Fruit fly (Drosophila melanogaster) whole organism, prepupa: ENCODE measurements around the gene t.

Experiments
- Blimp-1 ChIP-seq: fragments of 200-800 bp; sonication (Bioruptor generic); optimal IDR thresholded peaks from 3 replicates; lab custom pipeline; 2017; ENCODE audit warnings: missing biosample characterization, missing genetic modification characterization, mild to moderate bottlenecking, moderate library complexity, missing genetic modification reagents
- CG10631 ChIP-seq: fragments of 200-800 bp; sonication (Bioruptor generic); optimal IDR thresholded peaks from 2 replicates; lab custom pipeline; 2016; ENCODE audit warnings: missing biosample characterization, missing genetic modification characterization
- CG10669 ChIP-seq: fragments of 200-800 bp; sonication (Bioruptor generic); optimal IDR thresholded peaks from 3 replicates; lab custom pipeline; 2018; ENCODE audit warnings: missing biosample characterization, mild to moderate bottlenecking, missing genetic modification characterization, moderate library complexity
- CG11294 ChIP-seq: fragments of 200-800 bp; sonication (Bioruptor generic); IDR thresholded peaks from 2 replicates; pipeline ENCODE4 v1.3.6; 2022; ENCODE audit warnings: missing biosample characterization, missing genetic modification characterization
- CG11762 ChIP-seq: fragments of 200-800 bp; sonication (Bioruptor generic); optimal IDR thresholded peaks from 3 replicates; lab custom pipeline; 2016; ENCODE audit warnings: missing biosample characterization, missing genetic modification characterization; ENCODE audit not compliant: insufficient read depth
- CG11902 ChIP-seq: fragments of 200-800 bp; sonication (Bioruptor generic); optimal IDR thresholded peaks from 3 replicates; lab custom pipeline; 2016; ENCODE audit warnings: missing biosample characterization, missing genetic modification characterization
- CG15336 ChIP-seq: fragments of 200-800 bp; sonication (Bioruptor generic); IDR thresholded peaks from 2 replicates; pipeline ENCODE4 v1.3.6; 2022; ENCODE audit warnings: missing biosample characterization, missing genetic modification characterization
- CG1621 ChIP-seq: fragments of 200-800 bp; sonication (Bioruptor generic); optimal IDR thresholded peaks from 3 replicates; lab custom pipeline; 2018; ENCODE audit warnings: missing biosample characterization, mild to moderate bottlenecking, missing genetic modification characterization
- CG16779 ChIP-seq: fragments of 200-800 bp; sonication (Bioruptor generic); optimal IDR thresholded peaks from 3 replicates; lab custom pipeline; 2017; ENCODE audit warnings: missing biosample characterization, mild to moderate bottlenecking, missing genetic modification characterization
- CG3032 ChIP-seq: fragments of 200-800 bp; optimal IDR thresholded peaks from 2 replicates; lab custom pipeline; 2019; ENCODE audit warnings: missing biosample characterization, mild to moderate bottlenecking, missing genetic modification characterization, moderate library complexity
- CG31627 ChIP-seq: fragments of 200-800 bp; sonication (Bioruptor generic); optimal IDR thresholded peaks from 3 replicates; lab custom pipeline; 2016; ENCODE audit warnings: missing biosample characterization, missing genetic modification characterization
- CG32006 ChIP-seq: fragments of 200-800 bp; sonication (Bioruptor generic); optimal IDR thresholded peaks from 3 replicates; lab custom pipeline; 2017; ENCODE audit warnings: missing biosample characterization, mild to moderate bottlenecking, missing genetic modification characterization
- CG3919 ChIP-seq: fragments of 200-800 bp; sonication (Bioruptor generic); optimal IDR thresholded peaks from 3 replicates; lab custom pipeline; 2016; ENCODE audit warnings: missing biosample characterization, missing genetic modification characterization
- CG4318 ChIP-seq: fragments of 200-800 bp; sonication (Bioruptor generic); optimal IDR thresholded peaks from 3 replicates; lab custom pipeline; 2017; ENCODE audit warnings: missing biosample characterization, mild to moderate bottlenecking, missing genetic modification characterization
- CG6163 ChIP-seq: fragments of 200-800 bp; sonication (Bioruptor generic); IDR thresholded peaks from 3 replicates; pipeline ENCODE4 v1.3.6; 2022; ENCODE audit warnings: missing biosample characterization, missing genetic modification characterization
- CG6276 ChIP-seq: fragments of 200-800 bp; sonication (Bioruptor generic); optimal IDR thresholded peaks from 2 replicates; lab custom pipeline; 2017; ENCODE audit warnings: missing biosample characterization, mild to moderate bottlenecking, missing genetic modification characterization
- CG6808 ChIP-seq: fragments of 200-800 bp; sonication (Bioruptor generic); optimal IDR thresholded peaks from 3 replicates; lab custom pipeline; 2017; ENCODE audit warnings: missing biosample characterization, missing genetic modification characterization, mild to moderate bottlenecking, moderate library complexity, missing genetic modification reagents
- CG7368 ChIP-seq: fragments of 200-800 bp; sonication (Bioruptor generic); optimal IDR thresholded peaks from 3 replicates; lab custom pipeline; 2016; ENCODE audit warnings: missing biosample characterization, missing genetic modification characterization
- CG8119 ChIP-seq: fragments of 200-800 bp; sonication (Bioruptor generic); IDR thresholded peaks from 3 replicates; pipeline ENCODE4 v1.3.6; 2022; ENCODE audit warnings: missing biosample characterization, missing genetic modification characterization
- CG9139 ChIP-seq: fragments of 200-800 bp; sonication (Bioruptor generic); optimal IDR thresholded peaks from 3 replicates; lab custom pipeline; 2017; ENCODE audit warnings: missing biosample characterization, mild to moderate bottlenecking, missing genetic modification characterization
- Eip78C ChIP-seq: fragments of 200-800 bp; sonication (Bioruptor generic); peaks from one replicate; lab custom pipeline; 2016; ENCODE audit warnings: missing biosample characterization, missing genetic modification characterization
- Eip93F ChIP-seq: fragments of 200-800 bp; sonication (Bioruptor generic); optimal IDR thresholded peaks from 2 replicates; lab custom pipeline; 2016; ENCODE audit warnings: missing biosample characterization, mild to moderate bottlenecking, missing genetic modification characterization
- Ets21C ChIP-seq: fragments of 200-800 bp; sonication (Bioruptor generic); optimal IDR thresholded peaks from 3 replicates; lab custom pipeline; 2016; ENCODE audit warnings: missing biosample characterization, missing genetic modification characterization
- Gug ChIP-seq: fragments of 200-800 bp; sonication (Bioruptor generic); IDR thresholded peaks from 2 replicates; pipeline ENCODE4 v1.3.6; 2022; ENCODE audit warnings: missing biosample characterization, missing genetic modification characterization
- Hr38 ChIP-seq: sonication (Bioruptor generic); optimal IDR thresholded peaks from 2 replicates; lab custom pipeline; 2016; ENCODE audit warnings: missing biosample characterization, missing genetic modification characterization
- Hr39 ChIP-seq: fragments of 200-800 bp; sonication (Bioruptor generic); optimal IDR thresholded peaks from 2 replicates; lab custom pipeline; 2016; ENCODE audit warnings: missing biosample characterization, missing genetic modification characterization
- Hr4 ChIP-seq: fragments of 200-800 bp; sonication (Bioruptor generic); optimal IDR thresholded peaks from 3 replicates; lab custom pipeline; 2016; ENCODE audit warnings: missing biosample characterization, missing genetic modification characterization
- Met ChIP-seq: fragments of 200-800 bp; sonication (Bioruptor generic); optimal IDR thresholded peaks from 3 replicates; lab custom pipeline; 2016; ENCODE audit warnings: missing biosample characterization, missing genetic modification characterization
- OdsH ChIP-seq: fragments of 200-800 bp; sonication (Bioruptor generic); optimal IDR thresholded peaks from 3 replicates; lab custom pipeline; 2016; ENCODE audit warnings: missing biosample characterization, missing genetic modification characterization
- Sox102F ChIP-seq: fragments of 200-800 bp; sonication (Bioruptor generic); optimal IDR thresholded peaks from 2 replicates; lab custom pipeline; 2016; ENCODE audit warnings: missing biosample characterization, mild to moderate bottlenecking, missing genetic modification characterization
- Sox14 ChIP-seq: fragments of 200-800 bp; sonication (Bioruptor generic); optimal IDR thresholded peaks from 3 replicates; lab custom pipeline; 2016; ENCODE audit warnings: missing biosample characterization, missing genetic modification characterization
- achi ChIP-seq: fragments of 200-800 bp; sonication (Bioruptor generic); optimal IDR thresholded peaks from 3 replicates; lab custom pipeline; 2016; ENCODE audit warnings: missing biosample characterization, missing genetic modification characterization
- acj6 ChIP-seq: fragments of 200-800 bp; sonication (Bioruptor generic); optimal IDR thresholded peaks from 3 replicates; lab custom pipeline; 2016; ENCODE audit warnings: missing biosample characterization, missing genetic modification characterization
- cyc ChIP-seq: fragments of 200-800 bp; sonication (Bioruptor generic); optimal IDR thresholded peaks from 3 replicates; lab custom pipeline; 2016; ENCODE audit warnings: missing biosample characterization, missing genetic modification characterization
- dac ChIP-seq: fragments of 200-800 bp; sonication (Bioruptor generic); optimal IDR thresholded peaks from 2 replicates; lab custom pipeline; 2017; ENCODE audit warnings: missing biosample characterization, mild to moderate bottlenecking, missing genetic modification characterization
- dsx ChIP-seq: fragments of 200-800 bp; optimal IDR thresholded peaks from 3 replicates; lab custom pipeline; 2019; ENCODE audit warnings: missing biosample characterization, mild to moderate bottlenecking, missing genetic modification characterization, moderate library complexity; ENCODE audit not compliant: poor library complexity, severe bottlenecking
- eg ChIP-seq: fragments of 200-800 bp; sonication (Bioruptor generic); IDR thresholded peaks from 3 replicates; pipeline ENCODE4 v1.3.6; 2022; ENCODE audit warnings: missing biosample characterization, missing genetic modification characterization
- esn ChIP-seq: fragments of 200-800 bp; sonication (Bioruptor generic); optimal IDR thresholded peaks from 2 replicates; lab custom pipeline; 2016; ENCODE audit warnings: missing biosample characterization, mild to moderate bottlenecking, missing genetic modification characterization, moderate library complexity
- pdm3 ChIP-seq: fragments of 200-800 bp; sonication (Bioruptor generic); optimal IDR thresholded peaks from 3 replicates; lab custom pipeline; 2016; ENCODE audit warnings: missing biosample characterization, missing genetic modification characterization
- svp ChIP-seq: fragments of 200-800 bp; sonication (Bioruptor generic); peaks from one replicate; lab custom pipeline; 2016; ENCODE audit warnings: missing biosample characterization, missing genetic modification characterization
- topi ChIP-seq: fragments of 200-800 bp; sonication (Bioruptor generic); optimal IDR thresholded peaks from 3 replicates; lab custom pipeline; 2016; ENCODE audit warnings: missing biosample characterization, missing genetic modification characterization
- vri ChIP-seq: fragments of 200-800 bp; sonication (Bioruptor generic); optimal IDR thresholded peaks from 3 replicates; lab custom pipeline; 2016; ENCODE audit warnings: missing biosample characterization, mild to moderate bottlenecking, missing genetic modification characterization

Gene t

DNA sequence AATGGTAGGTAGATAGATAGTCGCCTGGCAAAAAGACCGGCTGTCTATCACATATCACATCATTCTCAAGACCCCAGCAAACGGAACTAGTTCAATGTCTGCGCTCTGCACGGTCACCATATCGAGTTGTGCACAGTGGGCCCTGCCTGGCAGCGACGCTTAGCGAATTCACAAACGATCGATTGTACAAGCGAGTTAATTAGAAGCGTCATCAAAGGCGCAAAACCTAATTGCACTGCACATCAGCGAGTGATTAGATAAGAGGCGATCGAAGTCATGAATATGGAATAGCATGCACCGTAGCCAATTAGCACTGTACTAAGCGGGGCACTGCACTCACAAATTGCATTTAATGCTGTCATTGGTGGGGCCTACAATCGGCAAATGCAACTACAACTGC lies 2.6 kb downstream of the t start:
- no peak for TF ChIP-seq CG11762 (GFP tag; lab: Kevin White, UChicago)
- TF ChIP-seq CG31627 (GFP tag; lab: Kevin White, UChicago) = no peak
- TF ChIP-seq achi = peak; percentile 18
- TF ChIP-seq CG3919 (GFP tag; lab: Kevin White, UChicago) = peak; percentile 31
- TF ChIP-seq pdm3 = peak; percentile 29
- peak; percentile 39; the same call in 1 of the 2 replicates for TF ChIP-seq CG11294 (GFP tag; lab: Robert Waterston, UW)
- TF ChIP-seq CG9139 (GFP tag; lab: Kevin White, UChicago) = no peak
- peak; percentile 14 for TF ChIP-seq acj6 (GFP tag; lab: Kevin White, UChicago)
- TF ChIP-seq CG4318 = peak; percentile 39
- TF ChIP-seq OdsH = peak; percentile 17
- no peak for TF ChIP-seq CG16779 (tag; lab: Kevin White, UChicago)
- peak; percentile 9 for TF ChIP-seq Hr39 (GFP tag; lab: Kevin White, UChicago)
- no peak for TF ChIP-seq Eip93F (GFP tag; lab: Kevin White, UChicago)
- TF ChIP-seq topi (GFP tag; lab: Kevin White, UChicago) = no peak
- no peak for TF ChIP-seq CG10631 (GFP tag; lab: Kevin White, UChicago)
- TF ChIP-seq CG6163 = peak; percentile 72
- no peak for TF ChIP-seq CG1621 (tag; lab: Kevin White, UChicago)
- peak; percentile 72 for TF ChIP-seq CG15336
- no peak for TF ChIP-seq CG6808
- TF ChIP-seq Blimp-1 (GFP tag; lab: Kevin White, UChicago) = no peak
- peak; percentile 78 for TF ChIP-seq eg (GFP tag; lab: Robert Waterston, UW)
- peak; percentile 32 for TF ChIP-seq CG6276 (GFP tag; lab: Kevin White, UChicago)
- TF ChIP-seq Hr4 (GFP tag; lab: Kevin White, UChicago) = peak; percentile 36
- no peak for TF ChIP-seq Sox102F (GFP tag; lab: Kevin White, UChicago)
- 0 out of 2 replicates have a peak, but pooled peaks have one; percentile 42 for TF ChIP-seq Gug (GFP tag; lab: Robert Waterston, UW)
- no peak for TF ChIP-seq svp (GFP tag; lab: Kevin White, UChicago)
- no peak for TF ChIP-seq vri
- TF ChIP-seq Eip78C (GFP tag; lab: Kevin White, UChicago) = peak; percentile 65
- TF ChIP-seq cyc (GFP tag; lab: Kevin White, UChicago) = no peak
- no peak for TF ChIP-seq esn (GFP tag; lab: Kevin White, UChicago)
- TF ChIP-seq CG7368 = no peak
- TF ChIP-seq dsx (GFP tag; lab: Kevin White, UChicago) = no peak
- no peak for TF ChIP-seq Hr38 (GFP tag; lab: Kevin White, UChicago)
- no peak for TF ChIP-seq CG10669 (GFP tag; lab: Kevin White, UChicago)
- no peak for TF ChIP-seq Met (GFP tag; lab: Kevin White, UChicago)
- no peak for TF ChIP-seq Sox14 (GFP tag; lab: Kevin White, UChicago)
- peak; percentile 67 for TF ChIP-seq CG32006 (GFP tag; lab: Kevin White, UChicago)
- TF ChIP-seq CG11902 (GFP tag; lab: Kevin White, UChicago) = no peak
- TF ChIP-seq CG8119 (GFP tag; lab: Robert Waterston, UW) = peak; percentile 45; the same call in 2 of the 3 replicates
- TF ChIP-seq dac = peak; percentile 15
- no peak for TF ChIP-seq Ets21C (GFP tag; lab: Kevin White, UChicago)
- TF ChIP-seq, all 60 proteins: peak for 18

dm6 chrX:9216572-9216971 lies 6.5 kb downstream of the t start, which contains the start of gene CG15369:
CG15369 (plus strand) TSS chrX:9216872.
- TF ChIP-seq CG3032 (tag; lab: Kevin White, UChicago) (no peak), CG6276 (GFP tag; lab: Kevin White, UChicago) (no peak), Hr4 (GFP tag; lab: Kevin White, UChicago) (no peak), svp (GFP tag; lab: Kevin White, UChicago) (peak; percentile 60)
